Fruit fly (Drosophila melanogaster): ENCODE data around the gene Klp98A.

Klp98A gene

DNA sequence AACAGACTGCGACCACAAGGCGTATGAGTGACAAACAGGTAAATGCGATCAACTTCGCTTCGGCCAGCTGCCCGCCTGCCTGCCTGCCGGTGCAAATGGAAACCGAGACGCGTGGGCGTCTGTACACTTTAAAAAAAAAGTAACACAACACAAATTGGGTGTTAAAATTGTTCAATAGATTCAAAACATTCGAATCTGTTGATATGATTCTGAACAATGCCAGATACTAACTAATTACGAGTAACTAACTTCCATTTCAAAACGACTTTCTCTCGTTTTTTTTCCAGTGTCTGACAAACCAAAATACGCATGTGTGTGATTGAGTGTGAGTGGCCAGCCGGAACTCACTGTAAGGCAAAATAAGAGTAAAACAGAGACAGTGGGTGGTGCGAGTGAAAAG, 10.8 kb upstream of the Klp98A start (continued):
- TF ChIP-seq dm (GFP tag; optimal IDR thresholded peaks at IDR 0.05) (peak; percentile 53), sim (GFP tag; IDR thresholded peaks at IDR 0.05) (peak; percentile 57; the same call in 1 of the 2 replicates), CG18619 (GFP tag; optimal IDR thresholded peaks at IDR 0.05) (peak; percentile 62), tna (GFP tag; IDR thresholded peaks at IDR 0.05; ENCODE audit: partially characterized antibody) (no peak), B-H1 (GFP tag; IDR thresholded peaks at IDR 0.05) (peak; percentile 82), ind (GFP tag; optimal IDR thresholded peaks at IDR 0.05) (peak; percentile 93), CG2199 (GFP tag; IDR thresholded peaks at IDR 0.05) (0 out of 3 replicates have a peak, but pooled peaks have one; percentile 63), MESR4 (GFP tag; optimal IDR thresholded peaks at IDR 0.05) (no peak), croc (GFP tag; conservative IDR thresholded peaks at IDR 0.05) (peak; percentile 67), so (GFP tag; IDR thresholded peaks at IDR 0.05) (peak; percentile 93), Nf-YC (tag; optimal IDR thresholded peaks at IDR 0.05) (peak; percentile 68), org-1 (GFP tag; optimal IDR thresholded peaks at IDR 0.05) (peak; percentile 79), Fer1 (GFP tag; optimal IDR thresholded peaks at IDR 0.05) (peak; percentile 95), Lpt (GFP tag; optimal IDR thresholded peaks at IDR 0.05) (no peak), CG7372 (GFP tag; IDR thresholded peaks at IDR 0.05) (peak; percentile 93), CG7271 (tag; optimal IDR thresholded peaks at IDR 0.05) (peak; percentile 12), CG6854 (GFP tag; optimal IDR thresholded peaks at IDR 0.05) (peak; percentile 86), gcm2 (GFP tag; optimal IDR thresholded peaks at IDR 0.05) (no peak), mld (GFP tag; IDR thresholded peaks at IDR 0.05; ENCODE audit: partially characterized antibody) (no peak), CG9215 (GFP tag; IDR thresholded peaks at IDR 0.05) (peak; percentile 77), gfzf (GFP tag; optimal IDR thresholded peaks at IDR 0.05) (no peak), klu (GFP tag; IDR thresholded peaks at IDR 0.05) (peak; percentile 87), CG7786 (GFP tag; optimal IDR thresholded peaks at IDR 0.05) (peak; percentile 79), gt (GFP tag; IDR thresholded peaks at IDR 0.05) (0 out of 2 replicates have a peak, but pooled peaks have one; percentile 47), HLH54F (GFP tag; optimal IDR thresholded peaks at IDR 0.05) (peak; percentile 63), fru (optimal IDR thresholded peaks at IDR 0.05) (no peak), toy (GFP tag; IDR thresholded peaks at IDR 0.05) (0 out of 2 replicates have a peak, but pooled peaks have one; percentile 40), Gug (GFP tag; IDR thresholded peaks at IDR 0.05) (peak; percentile 78), CG8281 (tag; optimal IDR thresholded peaks at IDR 0.05) (peak; percentile 71), CG9817 (tag; optimal IDR thresholded peaks at IDR 0.05) (peak; percentile 69), CG2712 (tag; optimal IDR thresholded peaks at IDR 0.05) (peak; percentile 81), Mrtf (GFP tag; IDR thresholded peaks at IDR 0.05) (peak; percentile 90), Neu2 (GFP tag; optimal IDR thresholded peaks at IDR 0.05; ENCODE audit: borderline replicate concordance) (peak; percentile 38), fd3F (GFP tag; optimal IDR thresholded peaks at IDR 0.05) (peak; percentile 72), az2 (GFP tag; optimal IDR thresholded peaks at IDR 0.05) (peak; percentile 69), jumu (GFP tag; optimal IDR thresholded peaks at IDR 0.05) (peak; percentile 87), E2f1 (GFP tag; IDR thresholded peaks at IDR 0.05) (peak; percentile 85), Eip74EF (GFP tag; optimal IDR thresholded peaks at IDR 0.05) (peak in 1 of 2 experiments; percentile 83), caup (GFP tag; optimal IDR thresholded peaks at IDR 0.05; ENCODE audit: severe bottlenecking) (peak; percentile 95), cad (GFP tag; optimal IDR thresholded peaks at IDR 0.05) (no peak), CG33557 (GFP tag; optimal IDR thresholded peaks at IDR 0.05) (no peak), Awh (GFP tag; IDR thresholded peaks at IDR 0.05) (peak; percentile 90), CG17802 (tag; optimal IDR thresholded peaks at IDR 0.05) (peak; percentile 44), CG34422 (GFP tag; IDR thresholded peaks at IDR 0.05) (peak; percentile 91), CG3838 (GFP tag; optimal IDR thresholded peaks at IDR 0.05) (peak; percentile 5), sna (GFP tag; IDR thresholded peaks at IDR 0.05; ENCODE audit: partially characterized antibody) (no peak), ftz-f1 (GFP tag; optimal IDR thresholded peaks at IDR 0.05) (no peak), CG31224 (GFP tag; IDR thresholded peaks at IDR 0.05) (peak; percentile 76), CG4360 (GFP tag; IDR thresholded peaks at IDR 0.05) (peak; percentile 61), Bteb2 (GFP tag; optimal IDR thresholded peaks at IDR 0.05) (peak; percentile 68), E2f2 (GFP tag; IDR thresholded peaks at IDR 0.05) (peak; percentile 59; the same call in 1 of the 2 replicates), Bdp1 (GFP tag; optimal IDR thresholded peaks at IDR 0.05) (peak; percentile 36)
